Fruit fly (Drosophila melanogaster): ENCODE data around the gene CG13689.
A peak's percentile ranks its signal among the peaks of the same experiment; 100 is the strongest.

The CG13689 gene

dm6 chr2L:559311-559710 is 43.3 kb upstream of the CG13689 start, which contains the start of gene Tspo (continued):
- TF ChIP-seq Hmr (GFP tag; optimal IDR thresholded peaks at IDR 0.05), result no peak
- no peak for TF ChIP-seq knrl (GFP tag; IDR thresholded peaks at IDR 0.05; ENCODE audit: partially characterized antibody)
- TF ChIP-seq CG7928 (GFP tag; optimal IDR thresholded peaks at IDR 0.05), result no peak
- TF ChIP-seq chif (GFP tag; optimal IDR thresholded peaks at IDR 0.05), result no peak
- TF ChIP-seq croc (GFP tag; conservative IDR thresholded peaks at IDR 0.05), result no peak
- no peak for TF ChIP-seq so (GFP tag; IDR thresholded peaks at IDR 0.05)
- TF ChIP-seq gsb-n (tag; optimal IDR thresholded peaks at IDR 0.05), result no peak
- no peak for TF ChIP-seq sisA (GFP tag; IDR thresholded peaks at IDR 0.05)
- peak; percentile 45 for TF ChIP-seq CG8388 (GFP tag; optimal IDR thresholded peaks at IDR 0.05)
- no peak for TF ChIP-seq nerfin-2 (GFP tag; IDR thresholded peaks at IDR 0.05; ENCODE audit: partially characterized antibody)
- no peak for TF ChIP-seq CG17361 (GFP tag; IDR thresholded peaks at IDR 0.05)
- no peak for TF ChIP-seq br (optimal IDR thresholded peaks at IDR 0.05)
- no peak for TF ChIP-seq gem (tag; optimal IDR thresholded peaks at IDR 0.05)
- TF ChIP-seq CG4730 (GFP tag; IDR thresholded peaks at IDR 0.05), result no peak
- no peak for TF ChIP-seq Gug (GFP tag; IDR thresholded peaks at IDR 0.05)
- TF ChIP-seq kay (GFP tag; optimal IDR thresholded peaks at IDR 0.05), result no peak
- TF ChIP-seq tup (GFP tag; optimal IDR thresholded peaks at IDR 0.05), result no peak
- no peak for TF ChIP-seq az2 (GFP tag; optimal IDR thresholded peaks at IDR 0.05)
- no peak for TF ChIP-seq CG13296 (GFP tag; optimal IDR thresholded peaks at IDR 0.05)
- TF ChIP-seq CG31441 (GFP tag; IDR thresholded peaks at IDR 0.05), result no peak
- TF ChIP-seq CG5180 (GFP tag; optimal IDR thresholded peaks at IDR 0.05), result no peak
- TF ChIP-seq Fer1 (GFP tag; optimal IDR thresholded peaks at IDR 0.05), result no peak
- TF ChIP-seq CG4424 (GFP tag; optimal IDR thresholded peaks at IDR 0.05), result no peak
- TF ChIP-seq CG9437 (GFP tag; optimal IDR thresholded peaks at IDR 0.05), result no peak
- no peak for TF ChIP-seq CG12769 (tag; optimal IDR thresholded peaks at IDR 0.05)
- TF ChIP-seq crol (GFP tag; IDR thresholded peaks at IDR 0.05), result no peak
- TF ChIP-seq Rx (GFP tag; IDR thresholded peaks at IDR 0.05), result no peak
- peak; percentile 86 for TF ChIP-seq CG6254 (GFP tag; optimal IDR thresholded peaks at IDR 0.05)
- TF ChIP-seq CG2875 (GFP tag; optimal IDR thresholded peaks at IDR 0.05), result no peak
- TF ChIP-seq btn (GFP tag; optimal IDR thresholded peaks at IDR 0.05), result no peak
- TF ChIP-seq bab2 (GFP tag; optimal IDR thresholded peaks at IDR 0.05), result no peak
- no peak for TF ChIP-seq Trl (optimal IDR thresholded peaks at IDR 0.05)
- TF ChIP-seq Trl (GFP tag; optimal IDR thresholded peaks at IDR 0.05), result no peak
- TF ChIP-seq CG10979 (tag; optimal IDR thresholded peaks at IDR 0.05), result no peak
- peak; percentile 14 for TF ChIP-seq CG10147 (GFP tag; optimal IDR thresholded peaks at IDR 0.05)
- TF ChIP-seq CG6683 (GFP tag; optimal IDR thresholded peaks at IDR 0.05), result no peak
- peak; percentile 52 for TF ChIP-seq nom (GFP tag; optimal IDR thresholded peaks at IDR 0.05)
- TF ChIP-seq vnd (GFP tag; IDR thresholded peaks at IDR 0.05; ENCODE audit: partially characterized antibody), result no peak
- no peak for TF ChIP-seq Hr3 (GFP tag; optimal IDR thresholded peaks at IDR 0.05)
- TF ChIP-seq Neu2 (GFP tag; optimal IDR thresholded peaks at IDR 0.05; ENCODE audit: borderline replicate concordance), result no peak
- TF ChIP-seq ftz-f1 (GFP tag; optimal IDR thresholded peaks at IDR 0.05), result no peak
- no peak for TF ChIP-seq pum (GFP tag; optimal IDR thresholded peaks at IDR 0.05)
- TF ChIP-seq schlank (tag; optimal IDR thresholded peaks at IDR 0.05), result no peak
- TF ChIP-seq CG33213 (GFP tag; optimal IDR thresholded peaks at IDR 0.05), result no peak
- 0 out of 2 replicates have a peak, but pooled peaks have one; percentile 31 for TF ChIP-seq CG7372 (GFP tag; IDR thresholded peaks at IDR 0.05)
- TF ChIP-seq CG18619 (GFP tag; optimal IDR thresholded peaks at IDR 0.05), result no peak
- no peak for TF ChIP-seq CG8089 (GFP tag; optimal IDR thresholded peaks at IDR 0.05)
- TF ChIP-seq CG10321 (GFP tag; IDR thresholded peaks at IDR 0.05), result no peak
- TF ChIP-seq Asciz (GFP tag; optimal IDR thresholded peaks at IDR 0.05), result no peak
- TF ChIP-seq CG2116 (GFP tag; optimal IDR thresholded peaks at IDR 0.05), result peak; percentile 11
- TF ChIP-seq CG31224 (GFP tag; IDR thresholded peaks at IDR 0.05), result no peak
- TF ChIP-seq CG4854 (GFP tag; optimal IDR thresholded peaks at IDR 0.05), result no peak

Measured in whole organism, embryonic.